Worm (Caenorhabditis elegans): ENCODE measurements around the gene col-2.

The col-2 gene

ce11 chrIV:10090358-10090757 is 5.1 kb upstream of the col-2 start, which contains the start of gene ttbk-5:
Gene ttbk-5, plus strand, starts transcription at chrIV:10090658.
- TF ChIP-seq ztf-11 (tag; optimal IDR thresholded peaks at IDR 0.05) (no peak), elt-3 (tag; optimal IDR thresholded peaks at IDR 0.05) (no peak), skn-1 (tag; optimal IDR thresholded peaks at IDR 0.05) (no peak), R02D3.7 (tag; optimal IDR thresholded peaks at IDR 0.05) (no peak), nhr-237 (tag; optimal IDR thresholded peaks at IDR 0.05) (no peak), nhr-23 (tag; optimal IDR thresholded peaks at IDR 0.05) (no peak), zag-1 (tag; optimal IDR thresholded peaks at IDR 0.05) (no peak), sma-9 (GFP tag; optimal IDR thresholded peaks at IDR 0.05) (no peak), sma-9 (tag; optimal IDR thresholded peaks at IDR 0.05) (no peak), ztf-1 (GFP tag; conservative IDR thresholded peaks at IDR 0.05) (no peak), sem-4 (tag; optimal IDR thresholded peaks at IDR 0.05) (no peak), ztf-4 (tag; optimal IDR thresholded peaks at IDR 0.05) (no peak), crh-2 (tag; optimal IDR thresholded peaks at IDR 0.05) (no peak), C34F6.9 (tag; optimal IDR thresholded peaks at IDR 0.05) (no peak), egl-27 (tag; optimal IDR thresholded peaks at IDR 0.05) (no peak)

DNA sequence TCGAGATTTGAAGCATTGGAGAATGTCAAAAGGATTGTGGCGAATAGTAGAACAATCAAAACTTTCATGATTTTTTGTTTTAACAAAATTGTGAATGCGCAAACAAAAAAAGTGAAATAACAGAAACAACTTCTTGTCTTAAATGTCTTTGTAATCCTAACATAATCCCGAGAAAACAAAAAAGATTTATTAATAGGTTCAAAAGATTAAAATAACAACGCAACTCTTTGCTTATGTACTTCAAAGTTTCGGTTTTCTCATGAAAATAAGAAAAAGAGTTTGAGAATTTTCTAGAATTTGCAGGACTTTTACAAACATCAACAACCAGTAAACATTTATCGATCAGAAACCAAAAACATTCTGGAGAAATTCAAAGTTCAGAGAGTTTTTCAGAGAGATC is 4.5 kb upstream of the col-2 start, which contains the start of gene ttr-39:
Gene ttr-39 (minus strand): TSS at position 101 of the 400 bp plus-strand sequence.
- TF ChIP-seq ceh-16 (tag; optimal IDR thresholded peaks at IDR 0.05), result no peak
- no peak for TF ChIP-seq lsy-2 (tag; optimal IDR thresholded peaks at IDR 0.05)
- no peak for TF ChIP-seq alr-1 (tag; optimal IDR thresholded peaks at IDR 0.05)
- no peak for TF ChIP-seq skn-1 (tag; optimal IDR thresholded peaks at IDR 0.05)
- no peak for TF ChIP-seq sma-9 (GFP tag; optimal IDR thresholded peaks at IDR 0.05)
- TF ChIP-seq sma-9 (tag; optimal IDR thresholded peaks at IDR 0.05), result no peak
- TF ChIP-seq lin-11 (tag; optimal IDR thresholded peaks at IDR 0.05), result no peak
- TF ChIP-seq unc-62 (GFP tag; optimal IDR thresholded peaks at IDR 0.05), result no peak
- TF ChIP-seq mab-5 (tag; optimal IDR thresholded peaks at IDR 0.05), result no peak
- no peak for TF ChIP-seq fos-1 (tag; optimal IDR thresholded peaks at IDR 0.05)
- TF ChIP-seq mdl-1 (tag; optimal IDR thresholded peaks at IDR 0.05), result no peak
- TF ChIP-seq Y55F3AM.14 (GFP tag; optimal IDR thresholded peaks at IDR 0.05), result no peak
- no peak for TF ChIP-seq R02D3.7 (tag; optimal IDR thresholded peaks at IDR 0.05)
- no peak for TF ChIP-seq ZK546.5 (tag; optimal IDR thresholded peaks at IDR 0.05)
- TF ChIP-seq unc-55 (GFP tag; optimal IDR thresholded peaks at IDR 0.05), result no peak
- TF ChIP-seq nhr-237 (tag; optimal IDR thresholded peaks at IDR 0.05), result no peak
- no peak for TF ChIP-seq snpc-4 (tag; optimal IDR thresholded peaks at IDR 0.05)

- TF ChIP-seq skn-1 (tag; optimal IDR thresholded peaks at IDR 0.05) (no peak), nhr-77 (tag; optimal IDR thresholded peaks at IDR 0.05) (no peak), nhr-237 (tag; optimal IDR thresholded peaks at IDR 0.05) (no peak), ztf-11 (tag; optimal IDR thresholded peaks at IDR 0.05) (no peak), nhr-129 (tag; optimal IDR thresholded peaks at IDR 0.05) (no peak), lin-13 (GFP tag; optimal IDR thresholded peaks at IDR 0.05) (no peak), egl-27 (tag; optimal IDR thresholded peaks at IDR 0.05) (no peak), zag-1 (tag; optimal IDR thresholded peaks at IDR 0.05) (no peak), dmd-4 (tag; optimal IDR thresholded peaks at IDR 0.05) (no peak), gmeb-1 (tag; optimal IDR thresholded peaks at IDR 0.05) (no peak), alr-1 (tag; optimal IDR thresholded peaks at IDR 0.05) (no peak), nhr-23 (tag; optimal IDR thresholded peaks at IDR 0.05) (no peak), ceh-16 (tag; optimal IDR thresholded peaks at IDR 0.05) (no peak)
Measured at ce11 chrIV:10084323-10084959, 810 bp downstream of the col-2 start, which contains the start of gene W01B6.8. Gene W01B6.8, minus strand, starts transcription at chrIV:10084373.

ce11 chrIV:10080816-10081215 is 4.4 kb downstream of the col-2 start, which contains the start of gene W01B6.6:
Gene W01B6.6, plus strand, starts transcription at chrIV:10081116.
- TF ChIP-seq nhr-11 (tag; optimal IDR thresholded peaks at IDR 0.05), result no peak
- no peak for TF ChIP-seq mbf-1 (tag; optimal IDR thresholded peaks at IDR 0.05)
- no peak for TF ChIP-seq zag-1 (tag; optimal IDR thresholded peaks at IDR 0.05)
- TF ChIP-seq mab-5 (tag; optimal IDR thresholded peaks at IDR 0.05), result no peak

- no peak for TF ChIP-seq ztf-1 (GFP tag; conservative IDR thresholded peaks at IDR 0.05)
- no peak for TF ChIP-seq lin-13 (GFP tag; optimal IDR thresholded peaks at IDR 0.05)
- no peak for TF ChIP-seq nhr-77 (tag; optimal IDR thresholded peaks at IDR 0.05)
- TF ChIP-seq F13H6.1 (tag; optimal IDR thresholded peaks at IDR 0.05), result no peak
- no peak for TF ChIP-seq sma-3 (GFP tag; optimal IDR thresholded peaks at IDR 0.05)
- TF ChIP-seq sem-4 (tag; optimal IDR thresholded peaks at IDR 0.05), result no peak
- TF ChIP-seq fos-1 (tag; optimal IDR thresholded peaks at IDR 0.05), result no peak
- no peak for TF ChIP-seq R02D3.7 (tag; optimal IDR thresholded peaks at IDR 0.05)
- TF ChIP-seq ama-1 (optimal IDR thresholded peaks at IDR 0.05), result no peak
- TF ChIP-seq crh-2 (tag; optimal IDR thresholded peaks at IDR 0.05), result no peak
- no peak for TF ChIP-seq aly-2 (tag; optimal IDR thresholded peaks at IDR 0.05)
- TF ChIP-seq elt-3 (tag; optimal IDR thresholded peaks at IDR 0.05), result no peak
- TF ChIP-seq mdl-1 (tag; optimal IDR thresholded peaks at IDR 0.05), result no peak
- no peak for TF ChIP-seq lin-11 (tag; optimal IDR thresholded peaks at IDR 0.05)
- TF ChIP-seq nhr-10 (tag; optimal IDR thresholded peaks at IDR 0.05), result no peak
- no peak for TF ChIP-seq ZK546.5 (tag; optimal IDR thresholded peaks at IDR 0.05)
- TF ChIP-seq nhr-21 (tag; optimal IDR thresholded peaks at IDR 0.05), result no peak
- no peak for TF ChIP-seq nhr-12 (tag; optimal IDR thresholded peaks at IDR 0.05)
- no peak for TF ChIP-seq nhr-129 (tag; optimal IDR thresholded peaks at IDR 0.05)
Measured at ce11 chrIV:10078003-10078402, 7.2 kb downstream of the col-2 start.

Measured in whole organism, L2 larva.